Worm (Caenorhabditis elegans) whole organism, L3 larva: ENCODE measurements around the gene phf-31.

Experiments used
- aly-2 ChIP-seq: fragments of 150-350 bp; optimal IDR thresholded peaks from 2 replicates; lab custom pipeline; 2014; ENCODE audit warnings: missing biosample characterization, missing genetic modification characterization
- ama-1 ChIP-seq: fragments of 150-350 bp; optimal IDR thresholded peaks from 2 replicates; lab custom pipeline; 2018
- ceh-28 ChIP-seq: fragments of 150-350 bp; optimal IDR thresholded peaks from 2 replicates; lab custom pipeline; 2014; ENCODE audit warnings: missing biosample characterization, missing genetic modification reagents, missing genetic modification characterization
- ceh-82 ChIP-seq: fragments of 150-350 bp; optimal IDR thresholded peaks from 2 replicates; lab custom pipeline; 2014; ENCODE audit warnings: missing biosample characterization, missing genetic modification characterization
- ceh-9 ChIP-seq: sonication (generic microtip); optimal IDR thresholded peaks from 2 replicates; lab custom pipeline; 2018; ENCODE audit warnings: missing biosample characterization, missing genetic modification characterization
- egl-27 ChIP-seq: sonication (generic microtip); optimal IDR thresholded peaks from 4 replicates; lab custom pipeline; 2017; ENCODE audit warnings: missing biosample characterization, missing genetic modification reagents, missing genetic modification characterization
- egl-5 ChIP-seq: fragments of 150-350 bp; optimal IDR thresholded peaks from 2 replicates; lab custom pipeline; 2017; ENCODE audit warnings: missing biosample characterization, missing genetic modification reagents, missing genetic modification characterization, inconsistent platforms
- elt-1 ChIP-seq: fragments of 150-350 bp; optimal IDR thresholded peaks from 2 replicates; lab custom pipeline; 2014; ENCODE audit warnings: missing biosample characterization, missing genetic modification characterization
- elt-2 ChIP-seq: sonication (generic microtip); optimal IDR thresholded peaks from 2 replicates; lab custom pipeline; 2016; ENCODE audit warnings: missing genetic modification reagents, mild to moderate bottlenecking, missing genetic modification characterization, missing compliant biosample characterization
- eor-1 ChIP-seq, 2 experiments: fragments of 150-350 bp; optimal IDR thresholded peaks; 2 replicates each; lab custom pipeline; 2014 to 2018; ENCODE audit warnings: missing biosample characterization in 2 of 2, missing genetic modification characterization in 2 of 2
- fkh-10 ChIP-seq: sonication (generic microtip); optimal IDR thresholded peaks from 2 replicates; lab custom pipeline; 2017; ENCODE audit warnings: missing biosample characterization, missing genetic modification reagents, missing genetic modification characterization
- fkh-2 ChIP-seq: fragments of 150-350 bp; optimal IDR thresholded peaks from 2 replicates; lab custom pipeline; 2014; ENCODE audit warnings: missing biosample characterization, missing genetic modification reagents, missing genetic modification characterization
- fos-1 ChIP-seq: fragments of 150-350 bp; optimal IDR thresholded peaks from 2 replicates; lab custom pipeline; 2014; ENCODE audit warnings: missing biosample characterization, missing genetic modification characterization
- hmg-11 ChIP-seq: sonication (generic microtip); optimal IDR thresholded peaks from 2 replicates; lab custom pipeline; 2016; ENCODE audit warnings: missing genetic modification characterization, missing compliant biosample characterization
- jun-1 ChIP-seq: fragments of 150-350 bp; optimal IDR thresholded peaks from 2 replicates; lab custom pipeline; 2014; ENCODE audit warnings: missing biosample characterization, missing genetic modification reagents, missing genetic modification characterization
- lin-15B ChIP-seq: fragments of 150-350 bp; optimal IDR thresholded peaks from 2 replicates; lab custom pipeline; 2014; ENCODE audit warnings: missing biosample characterization, missing genetic modification characterization
- lin-39 ChIP-seq: fragments of 150-350 bp; optimal IDR thresholded peaks from 2 replicates; lab custom pipeline; 2018; ENCODE audit warnings: missing biosample characterization, missing genetic modification reagents, missing genetic modification characterization
- lsy-12 ChIP-seq: sonication (generic microtip); optimal IDR thresholded peaks from 2 replicates; lab custom pipeline; 2016; ENCODE audit warnings: mild to moderate bottlenecking, missing genetic modification characterization, missing compliant biosample characterization
- mdl-1 ChIP-seq: fragments of 150-350 bp; optimal IDR thresholded peaks from 2 replicates; lab custom pipeline; 2014; ENCODE audit warnings: missing biosample characterization, missing genetic modification characterization
- mml-1 ChIP-seq: fragments of 150-350 bp; sonication (generic microtip); optimal IDR thresholded peaks from 3 replicates; lab custom pipeline; 2014; ENCODE audit warnings: missing biosample characterization, missing genetic modification characterization
- nfya-1 ChIP-seq: sonication (generic microtip); optimal IDR thresholded peaks from 2 replicates; lab custom pipeline; 2017; ENCODE audit warnings: missing genetic modification characterization, mild to moderate bottlenecking, missing compliant biosample characterization, antibody characterized with exemption, moderate library complexity; ENCODE audit not compliant: insufficient read depth
- nhr-11 ChIP-seq: fragments of 150-350 bp; optimal IDR thresholded peaks from 2 replicates; lab custom pipeline; 2014; ENCODE audit warnings: missing biosample characterization, missing genetic modification characterization
- nhr-23 ChIP-seq: fragments of 150-350 bp; optimal IDR thresholded peaks from 2 replicates; lab custom pipeline; 2014; ENCODE audit warnings: missing biosample characterization, missing genetic modification reagents, missing genetic modification characterization
- nhr-237 ChIP-seq: fragments of 150-350 bp; optimal IDR thresholded peaks from 2 replicates; lab custom pipeline; 2014; ENCODE audit warnings: missing biosample characterization, missing genetic modification characterization
- nhr-25 ChIP-seq: sonication (generic microtip); optimal IDR thresholded peaks from 2 replicates; lab custom pipeline; 2017; ENCODE audit warnings: missing biosample characterization, missing genetic modification characterization
- nhr-28 ChIP-seq: fragments of 150-350 bp; optimal IDR thresholded peaks from 2 replicates; lab custom pipeline; 2014; ENCODE audit warnings: missing biosample characterization, missing genetic modification characterization
- nhr-43 ChIP-seq: sonication (generic microtip); optimal IDR thresholded peaks from 2 replicates; lab custom pipeline; 2016; ENCODE audit warnings: mild to moderate bottlenecking, missing genetic modification characterization, missing compliant biosample characterization; ENCODE audit not compliant: poor library complexity, severe bottlenecking
- nhr-67 ChIP-seq: fragments of 150-350 bp; optimal IDR thresholded peaks from 2 replicates; lab custom pipeline; 2014; ENCODE audit warnings: missing biosample characterization, missing genetic modification characterization
- nhr-76 ChIP-seq: fragments of 150-350 bp; sonication (generic microtip); optimal IDR thresholded peaks from 5 replicates; lab custom pipeline; 2014; ENCODE audit warnings: missing biosample characterization, missing genetic modification characterization
- nhr-77 ChIP-seq: fragments of 150-350 bp; optimal IDR thresholded peaks from 2 replicates; lab custom pipeline; 2014; ENCODE audit warnings: missing biosample characterization, missing genetic modification characterization
- pha-4 ChIP-seq: fragments of 150-350 bp; optimal IDR thresholded peaks from 2 replicates; lab custom pipeline; 2014; ENCODE audit warnings: missing biosample characterization, missing genetic modification reagents, missing genetic modification characterization
- pqm-1 ChIP-seq: fragments of 150-350 bp; optimal IDR thresholded peaks from 2 replicates; lab custom pipeline; 2017; ENCODE audit warnings: missing biosample characterization, missing genetic modification characterization, inconsistent platforms
- sea-2 ChIP-seq: fragments of 150-350 bp; sonication (generic microtip); optimal IDR thresholded peaks from 4 replicates; lab custom pipeline; 2014; ENCODE audit warnings: missing biosample characterization, missing genetic modification reagents, missing genetic modification characterization
- skn-1 ChIP-seq: fragments of 150-350 bp; optimal IDR thresholded peaks from 2 replicates; lab custom pipeline; 2014; ENCODE audit warnings: missing biosample characterization, missing genetic modification characterization
- snpc-4 ChIP-seq: fragments of 150-350 bp; optimal IDR thresholded peaks from 2 replicates; lab custom pipeline; 2014; ENCODE audit warnings: missing biosample characterization, missing genetic modification characterization
- tbx-2 ChIP-seq: sonication (generic microtip); optimal IDR thresholded peaks from 2 replicates; lab custom pipeline; 2016; ENCODE audit warnings: mild to moderate bottlenecking, missing genetic modification characterization, missing compliant biosample characterization
- unc-39 ChIP-seq: sonication (generic microtip); optimal IDR thresholded peaks from 4 replicates; lab custom pipeline; 2017; ENCODE audit warnings: missing biosample characterization, missing genetic modification characterization
- unc-62 ChIP-seq: fragments of 150-350 bp; sonication (generic microtip); optimal IDR thresholded peaks from 4 replicates; lab custom pipeline; 2014; ENCODE audit warnings: missing biosample characterization, missing genetic modification reagents, missing genetic modification characterization
- zag-1 ChIP-seq: fragments of 150-350 bp; optimal IDR thresholded peaks from 2 replicates; lab custom pipeline; 2014; ENCODE audit warnings: missing biosample characterization, missing genetic modification characterization

Gene phf-31

DNA sequence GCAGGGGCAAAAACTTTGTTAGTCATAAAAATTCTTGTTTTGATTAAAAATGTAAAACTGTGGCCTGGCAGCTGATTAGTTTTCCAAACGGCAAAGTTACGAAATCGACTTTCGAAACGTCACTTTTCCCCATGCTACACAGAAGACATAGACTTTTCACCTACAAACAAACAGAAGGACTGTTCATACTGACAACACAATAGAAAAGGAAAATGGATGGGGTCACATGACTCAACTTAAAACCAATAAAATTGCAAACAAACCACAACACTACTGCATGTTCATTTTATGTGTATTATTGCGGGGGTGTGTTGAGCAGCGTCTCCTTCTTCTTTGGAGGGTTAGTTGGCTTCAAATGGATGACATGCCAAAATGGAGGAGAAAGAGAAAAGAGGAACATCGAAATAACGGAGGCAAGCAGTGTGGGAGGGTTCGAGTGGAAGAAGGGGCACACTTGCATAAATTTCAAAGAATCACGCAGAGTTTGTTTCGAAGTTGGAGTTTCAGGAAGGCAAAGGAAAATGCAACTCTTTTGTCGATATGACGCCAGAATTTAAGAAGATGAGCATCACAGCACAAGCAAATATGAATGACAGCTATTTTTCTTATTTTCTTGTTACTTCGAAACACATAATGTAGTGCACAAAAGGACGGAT is 3.6 kb upstream of the phf-31 start:
- TF ChIP-seq nhr-43 (tag; lab: Kevin White, UChicago) (peak; percentile 57), eor-1 (tag; optimal IDR thresholded peaks at IDR 0.05; lab: Kevin White, UChicago) (no peak), nhr-23 (peak; percentile 27), nhr-67 (tag; lab: Kevin White, UChicago) (no peak), elt-1 (tag; lab: Kevin White, UChicago) (no peak), nhr-25 (tag; lab: Kevin White, UChicago) (peak; percentile 68), ama-1 (lab: Kevin White, UChicago) (peak; percentile 33), fkh-10 (GFP tag; lab: Kevin White, UChicago) (no peak), pha-4 (tag; lab: Kevin White, UChicago) (peak; percentile 96), nhr-76 (tag; lab: Kevin White, UChicago) (no peak), fos-1 (tag; lab: Kevin White, UChicago) (no peak), sea-2 (no peak), unc-62 (GFP tag; lab: Kevin White, UChicago) (no peak), ceh-28 (no peak), skn-1 (tag; lab: Kevin White, UChicago) (no peak), aly-2 (tag; lab: Kevin White, UChicago) (no peak), lin-15B (tag; lab: Kevin White, UChicago) (no peak), lsy-12 (tag; lab: Kevin White, UChicago) (peak; percentile 1), egl-27 (tag; lab: Kevin White, UChicago) (peak; percentile 42), pqm-1 (tag; lab: Kevin White, UChicago) (peak; percentile 37), tbx-2 (tag; lab: Kevin White, UChicago) (no peak), ceh-9 (tag; lab: Kevin White, UChicago) (no peak), zag-1 (no peak), snpc-4 (no peak), mdl-1 (tag; lab: Kevin White, UChicago) (no peak), fkh-2 (tag; lab: Kevin White, UChicago) (no peak), nfya-1 (peak; percentile 40), elt-2 (peak; percentile 1), jun-1 (tag; lab: Kevin White, UChicago) (no peak), hmg-11 (tag; lab: Kevin White, UChicago) (no peak), egl-5 (tag; lab: Kevin White, UChicago) (peak; percentile 98), nhr-237 (tag; lab: Kevin White, UChicago) (no peak), ceh-82 (tag; lab: Kevin White, UChicago) (no peak), lin-39 (tag; lab: Kevin White, UChicago) (peak; percentile 74)

DNA sequence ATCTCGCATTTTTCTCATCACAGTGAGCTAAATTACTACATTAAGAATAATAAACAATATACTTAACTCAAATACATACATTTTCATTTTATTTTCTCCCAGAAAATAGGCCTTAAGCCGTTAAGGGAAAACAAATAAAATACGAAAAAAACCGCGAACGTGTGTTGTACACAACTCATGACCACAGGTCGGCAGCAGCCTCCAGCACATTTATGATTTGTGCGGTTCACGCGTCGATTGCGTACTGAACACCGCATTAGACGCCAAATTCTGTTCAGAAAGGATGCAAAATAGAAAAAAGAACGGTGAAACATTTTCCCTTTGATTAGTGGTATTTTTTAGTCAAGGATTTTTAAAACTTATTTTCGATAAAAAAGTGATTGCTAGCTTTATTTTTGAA is 2.6 kb upstream of the phf-31 start:
- TF ChIP-seq unc-39 (tag; lab: Kevin White, UChicago): no peak
- no peak for TF ChIP-seq eor-1 (tag; optimal IDR thresholded peaks at IDR 0.05; lab: Kevin White, UChicago)
- TF ChIP-seq fos-1 (tag; lab: Kevin White, UChicago): no peak
- TF ChIP-seq aly-2 (tag; lab: Kevin White, UChicago): no peak
- TF ChIP-seq nhr-67 (tag; lab: Kevin White, UChicago): no peak
- TF ChIP-seq nfya-1: peak; percentile 39
- peak; percentile 46 for TF ChIP-seq lin-39 (tag; lab: Kevin White, UChicago)
- TF ChIP-seq hmg-11 (tag; lab: Kevin White, UChicago): peak; percentile 50
- TF ChIP-seq jun-1 (tag; lab: Kevin White, UChicago): peak; percentile 3
- TF ChIP-seq egl-27 (tag; lab: Kevin White, UChicago): no peak
- TF ChIP-seq ama-1 (lab: Kevin White, UChicago): no peak
- TF ChIP-seq lin-15B (tag; lab: Kevin White, UChicago): no peak
- no peak for TF ChIP-seq nhr-237 (tag; lab: Kevin White, UChicago)
- TF ChIP-seq sea-2: no peak
- no peak for TF ChIP-seq nhr-77
- no peak for TF ChIP-seq tbx-2 (tag; lab: Kevin White, UChicago)
- no peak for TF ChIP-seq skn-1 (tag; lab: Kevin White, UChicago)
- TF ChIP-seq elt-1 (tag; lab: Kevin White, UChicago): no peak
- no peak for TF ChIP-seq nhr-28 (tag; lab: Kevin White, UChicago)
- TF ChIP-seq pha-4 (tag; lab: Kevin White, UChicago): peak; percentile 97
- TF ChIP-seq snpc-4: peak; percentile 20
- peak; percentile 52 for TF ChIP-seq elt-2
- TF ChIP-seq ceh-82 (tag; lab: Kevin White, UChicago): no peak
- TF ChIP-seq nhr-76 (tag; lab: Kevin White, UChicago): no peak
- TF ChIP-seq nhr-23: peak; percentile 10
- no peak for TF ChIP-seq nhr-11 (tag; lab: Kevin White, UChicago)
- no peak for TF ChIP-seq egl-5 (tag; lab: Kevin White, UChicago)
- peak; percentile 15 for TF ChIP-seq pqm-1 (tag; lab: Kevin White, UChicago)
- TF ChIP-seq mml-1 (tag; lab: Kevin White, UChicago): no peak
